Fruit fly (Drosophila melanogaster) whole organism, prepupa: Measurements from ENCODE around the gene Hmgcl.

Source experiments
- CG16779 ChIP-seq: fragments of 200-800 bp; sonication (Bioruptor generic); optimal IDR thresholded peaks from 3 replicates; lab custom pipeline; 2017; ENCODE audit warnings: missing biosample characterization, mild to moderate bottlenecking, missing genetic modification characterization
- CG32006 ChIP-seq: fragments of 200-800 bp; sonication (Bioruptor generic); optimal IDR thresholded peaks from 3 replicates; lab custom pipeline; 2017; ENCODE audit warnings: missing biosample characterization, mild to moderate bottlenecking, missing genetic modification characterization
- CG3919 ChIP-seq: fragments of 200-800 bp; sonication (Bioruptor generic); optimal IDR thresholded peaks from 3 replicates; lab custom pipeline; 2016; ENCODE audit warnings: missing biosample characterization, missing genetic modification characterization
- CG6854 ChIP-seq: fragments of 200-800 bp; sonication (Bioruptor generic); optimal IDR thresholded peaks from 2 replicates; lab custom pipeline; 2017; ENCODE audit warnings: missing biosample characterization, mild to moderate bottlenecking, missing genetic modification characterization
- Eip75B ChIP-seq: fragments of 200-800 bp; sonication (Bioruptor generic); optimal IDR thresholded peaks from 3 replicates; lab custom pipeline; 2016; ENCODE audit warnings: missing biosample characterization, missing genetic modification characterization
- Ets21C ChIP-seq: fragments of 200-800 bp; sonication (Bioruptor generic); optimal IDR thresholded peaks from 3 replicates; lab custom pipeline; 2016; ENCODE audit warnings: missing biosample characterization, missing genetic modification characterization
- Gug ChIP-seq: fragments of 200-800 bp; sonication (Bioruptor generic); IDR thresholded peaks from 2 replicates; pipeline ENCODE4 v1.3.6; 2022; ENCODE audit warnings: missing biosample characterization, missing genetic modification characterization
- Hr38 ChIP-seq: sonication (Bioruptor generic); optimal IDR thresholded peaks from 2 replicates; lab custom pipeline; 2016; ENCODE audit warnings: missing biosample characterization, missing genetic modification characterization
- achi ChIP-seq: fragments of 200-800 bp; sonication (Bioruptor generic); optimal IDR thresholded peaks from 3 replicates; lab custom pipeline; 2016; ENCODE audit warnings: missing biosample characterization, missing genetic modification characterization
- fd59A ChIP-seq: fragments of 200-800 bp; sonication (Bioruptor generic); optimal IDR thresholded peaks from 2 replicates; lab custom pipeline; 2017; ENCODE audit warnings: missing biosample characterization, mild to moderate bottlenecking, missing genetic modification characterization, missing genetic modification reagents

DNA sequence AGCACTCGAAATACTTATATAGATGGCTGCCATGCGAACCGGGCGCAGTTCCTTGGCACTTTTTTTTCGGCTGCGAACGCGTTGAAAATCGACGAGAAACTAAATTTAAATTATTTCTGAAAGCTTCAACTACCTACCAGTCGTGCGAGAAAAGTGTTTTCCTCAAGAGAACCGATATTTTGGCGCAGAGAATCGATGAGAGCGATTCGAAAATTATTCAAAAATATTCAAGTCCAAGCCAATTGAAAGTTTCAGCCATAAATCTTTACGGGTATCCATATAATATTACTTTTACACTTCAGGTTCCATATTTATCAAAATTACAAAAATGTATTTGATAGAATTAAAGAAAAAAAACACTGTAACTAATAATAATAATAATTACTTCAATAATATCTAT is 17.5 kb upstream of the Hmgcl start, which contains the start of gene CG18304:
- TF ChIP-seq CG16779 (tag; lab: Kevin White, UChicago) (no peak), CG32006 (GFP tag; lab: Kevin White, UChicago) (no peak), Gug (GFP tag; lab: Robert Waterston, UW) (no peak), CG3919 (GFP tag; lab: Kevin White, UChicago) (no peak), Hr38 (GFP tag; lab: Kevin White, UChicago) (no peak), Ets21C (GFP tag; lab: Kevin White, UChicago) (no peak), achi (GFP tag; lab: Kevin White, UChicago) (no peak), Eip75B (GFP tag; lab: Kevin White, UChicago) (no peak), CG6854 (no peak), fd59A (GFP tag; lab: Kevin White, UChicago) (no peak)
